Fruit fly (Drosophila melanogaster) whole organism, embryonic: ENCODE measurements around the gene CG17234.

ENCODE experiments used
- Adf1 ChIP-seq: fragments of 200-800 bp; sonication (Bioruptor generic); IDR thresholded peaks from 2 replicates; pipeline ENCODE4 v1.3.6; 2022; ENCODE audit warnings: missing biosample characterization, missing genetic modification characterization
- CG11398 ChIP-seq: fragments of 200-800 bp; sonication (Bioruptor generic); optimal IDR thresholded peaks from 2 replicates; lab custom pipeline; 2016; ENCODE audit warnings: missing biosample characterization, missing genetic modification characterization
- CG11456 ChIP-seq: fragments of 200-800 bp; sonication (Bioruptor generic); IDR thresholded peaks from 3 replicates; pipeline ENCODE4 v1.3.6; 2022; ENCODE audit warnings: missing biosample characterization, missing genetic modification characterization
- CG12219 ChIP-seq: fragments of 200-800 bp; sonication (Bioruptor generic); optimal IDR thresholded peaks from 3 replicates; lab custom pipeline; 2018; ENCODE audit warnings: missing biosample characterization, mild to moderate bottlenecking, missing genetic modification characterization
- CG13287 ChIP-seq: fragments of 200-800 bp; sonication (Bioruptor generic); IDR thresholded peaks from 2 replicates; pipeline ENCODE4 v1.3.6; 2022; ENCODE audit warnings: missing biosample characterization, missing genetic modification characterization; ENCODE audit not compliant: partially characterized antibody
- CG14050 ChIP-seq: fragments of 200-800 bp; sonication (Bioruptor generic); IDR thresholded peaks from 3 replicates; pipeline ENCODE4 v1.3.6; 2022; ENCODE audit warnings: missing biosample characterization, missing genetic modification characterization
- CG14860 ChIP-seq: fragments of 200-800 bp; sonication (Bioruptor generic); IDR thresholded peaks from 3 replicates; pipeline ENCODE4 v1.3.6; 2022; ENCODE audit warnings: missing biosample characterization, missing genetic modification characterization; ENCODE audit not compliant: partially characterized antibody
- CG14965 ChIP-seq: fragments of 200-800 bp; sonication (Bioruptor generic); optimal IDR thresholded peaks from 2 replicates; lab custom pipeline; 2016; ENCODE audit warnings: missing biosample characterization, missing genetic modification characterization, borderline replicate concordance
- CG15479 ChIP-seq: fragments of 200-800 bp; sonication (Bioruptor generic); optimal IDR thresholded peaks from 3 replicates; lab custom pipeline; 2019; ENCODE audit warnings: missing biosample characterization, mild to moderate bottlenecking, missing genetic modification characterization, moderate library complexity
- CG15601 ChIP-seq: fragments of 200-800 bp; sonication (Bioruptor generic); optimal IDR thresholded peaks from 3 replicates; lab custom pipeline; 2019; ENCODE audit warnings: missing biosample characterization, mild to moderate bottlenecking, missing genetic modification characterization, moderate library complexity
- CG17359 ChIP-seq: fragments of 200-800 bp; sonication (Bioruptor generic); optimal IDR thresholded peaks from 3 replicates; lab custom pipeline; 2018; ENCODE audit warnings: missing biosample characterization, mild to moderate bottlenecking, missing genetic modification characterization, moderate library complexity
- CG17361 ChIP-seq: fragments of 200-800 bp; sonication (Bioruptor generic); IDR thresholded peaks from 3 replicates; pipeline ENCODE4 v1.3.6; 2022; ENCODE audit warnings: missing biosample characterization, missing genetic modification characterization
- CG2199 ChIP-seq: fragments of 200-800 bp; sonication (Bioruptor generic); IDR thresholded peaks from 3 replicates; pipeline ENCODE4 v1.3.6; 2022; ENCODE audit warnings: missing biosample characterization, missing genetic modification characterization
- CG32532 ChIP-seq: fragments of 200-800 bp; sonication (Bioruptor generic); IDR thresholded peaks from 2 replicates; pipeline ENCODE4 v1.3.6; 2022; ENCODE audit warnings: missing biosample characterization, missing genetic modification characterization
- CG3281 ChIP-seq: fragments of 200-800 bp; sonication (Bioruptor generic); optimal IDR thresholded peaks from 3 replicates; lab custom pipeline; 2017; ENCODE audit warnings: missing biosample characterization, mild to moderate bottlenecking, missing genetic modification characterization
- CG33557 ChIP-seq: fragments of 200-800 bp; sonication (Bioruptor generic); optimal IDR thresholded peaks from 2 replicates; lab custom pipeline; 2019; ENCODE audit warnings: missing biosample characterization, mild to moderate bottlenecking, missing genetic modification characterization, moderate library complexity
- CG4282 ChIP-seq: fragments of 200-800 bp; sonication (Bioruptor generic); optimal IDR thresholded peaks from 2 replicates; lab custom pipeline; 2016; ENCODE audit warnings: missing biosample characterization, missing genetic modification characterization
- CG9437 ChIP-seq: fragments of 200-800 bp; sonication (Bioruptor generic); optimal IDR thresholded peaks from 2 replicates; lab custom pipeline; 2018; ENCODE audit warnings: missing biosample characterization, mild to moderate bottlenecking, missing genetic modification characterization
- CG9727 ChIP-seq: fragments of 200-800 bp; sonication (Bioruptor generic); optimal IDR thresholded peaks from 3 replicates; lab custom pipeline; 2017; ENCODE audit warnings: missing biosample characterization, mild to moderate bottlenecking, missing genetic modification characterization
- CkIIα-i1 ChIP-seq: fragments of 200-800 bp; sonication (Bioruptor generic); IDR thresholded peaks from 2 replicates; pipeline ENCODE4 v1.3.6; 2022; ENCODE audit warnings: missing biosample characterization, missing genetic modification characterization
- Dp ChIP-seq: fragments of 200-800 bp; sonication (Bioruptor generic); optimal IDR thresholded peaks from 2 replicates; lab custom pipeline; 2018; ENCODE audit warnings: missing biosample characterization, mild to moderate bottlenecking, missing genetic modification characterization, moderate library complexity
- E2f1 ChIP-seq: fragments of 200-800 bp; sonication (Bioruptor generic); IDR thresholded peaks from 2 replicates; pipeline ENCODE4 v1.3.6; 2022; ENCODE audit warnings: missing biosample characterization, missing genetic modification characterization
- GATAe ChIP-seq: fragments of 200-800 bp; sonication (Bioruptor generic); conservative IDR thresholded peaks from 2 replicates; pipeline ENCODE4 v1.3.6; 2022; ENCODE audit warnings: missing biosample characterization, missing genetic modification characterization
- Lpt ChIP-seq: fragments of >200 bp; optimal IDR thresholded peaks from 2 replicates; lab custom pipeline; 2018; ENCODE audit warnings: missing biosample characterization, missing genetic modification characterization
- NC2β ChIP-seq: fragments of 200-800 bp; sonication (Bioruptor generic); optimal IDR thresholded peaks from 2 replicates; lab custom pipeline; 2016; ENCODE audit warnings: missing biosample characterization, missing genetic modification characterization
- Neu2 ChIP-seq: fragments of 200-800 bp; sonication (Bioruptor generic); optimal IDR thresholded peaks from 3 replicates; lab custom pipeline; 2016; ENCODE audit warnings: missing biosample characterization, missing genetic modification characterization, borderline replicate concordance
- Ravus ChIP-seq: fragments of 200-800 bp; sonication (Bioruptor generic); IDR thresholded peaks from 2 replicates; pipeline ENCODE4 v1.3.6; 2022; ENCODE audit warnings: missing biosample characterization, missing genetic modification characterization
- Rfx ChIP-seq: fragments of 200-800 bp; sonication (Bioruptor generic); IDR thresholded peaks from 2 replicates; pipeline ENCODE4 v1.3.6; 2022; ENCODE audit warnings: missing biosample characterization, missing genetic modification characterization
- Rx ChIP-seq: fragments of 200-800 bp; sonication (Bioruptor generic); IDR thresholded peaks from 2 replicates; pipeline ENCODE4 v1.3.6; 2022; ENCODE audit warnings: missing biosample characterization, missing genetic modification characterization
- Ssrp ChIP-seq: fragments of 200-800 bp; sonication (Bioruptor generic); optimal IDR thresholded peaks from 2 replicates; lab custom pipeline; 2018; ENCODE audit warnings: missing biosample characterization, mild to moderate bottlenecking, missing genetic modification characterization, moderate library complexity
- Taf1 ChIP-seq: fragments of 200-800 bp; sonication (Bioruptor generic); IDR thresholded peaks from 2 replicates; pipeline ENCODE4 v1.3.6; 2022; ENCODE audit warnings: missing biosample characterization, missing genetic modification characterization
- Xrp1 ChIP-seq: fragments of 200-800 bp; sonication (Bioruptor generic); IDR thresholded peaks from 2 replicates; pipeline ENCODE4 v1.3.6; 2022; ENCODE audit warnings: missing biosample characterization, missing genetic modification characterization
- cad ChIP-seq: fragments of >200 bp; optimal IDR thresholded peaks from 2 replicates; lab custom pipeline; 2017; ENCODE audit warnings: missing biosample characterization, missing genetic modification characterization
- caup ChIP-seq: fragments of 200-800 bp; sonication (Bioruptor generic); optimal IDR thresholded peaks from 3 replicates; lab custom pipeline; 2017; ENCODE audit warnings: missing biosample characterization, mild to moderate bottlenecking, missing genetic modification characterization, moderate library complexity; ENCODE audit not compliant: severe bottlenecking
- corto ChIP-seq: fragments of 200-800 bp; sonication (Bioruptor generic); optimal IDR thresholded peaks from 2 replicates; lab custom pipeline; 2016; ENCODE audit warnings: missing biosample characterization, mild to moderate bottlenecking, missing genetic modification characterization, moderate library complexity
- en ChIP-seq: fragments of 200-800 bp; sonication (Bioruptor generic); optimal IDR thresholded peaks from 2 replicates; lab custom pipeline; 2016; ENCODE audit warnings: missing biosample characterization, missing genetic modification characterization
- gcm2 ChIP-seq: fragments of 200-800 bp; sonication (Bioruptor generic); optimal IDR thresholded peaks from 2 replicates; lab custom pipeline; 2016; ENCODE audit warnings: missing biosample characterization, missing genetic modification characterization
- h ChIP-seq: fragments of >200 bp; optimal IDR thresholded peaks from 2 replicates; lab custom pipeline; 2017
- hth ChIP-seq: fragments of >200 bp; optimal IDR thresholded peaks from 2 replicates; lab custom pipeline; 2017; ENCODE audit warnings: inconsistent platforms
- kni ChIP-seq: fragments of 200-800 bp; sonication (Bioruptor generic); optimal IDR thresholded peaks from 3 replicates; lab custom pipeline; 2017; ENCODE audit warnings: mild to moderate bottlenecking, missing biosample characterization, missing genetic modification reagents, missing genetic modification characterization
- lab ChIP-seq: fragments of 200-800 bp; sonication (Bioruptor generic); optimal IDR thresholded peaks from 3 replicates; lab custom pipeline; 2017; ENCODE audit warnings: missing biosample characterization, missing genetic modification characterization, mild to moderate bottlenecking, moderate library complexity, missing genetic modification reagents
- p53 ChIP-seq: fragments of 200-800 bp; sonication (Bioruptor generic); optimal IDR thresholded peaks from 2 replicates; lab custom pipeline; 2016; ENCODE audit warnings: missing biosample characterization, missing genetic modification characterization
- run ChIP-seq: fragments of 200-800 bp; sonication (Bioruptor generic); optimal IDR thresholded peaks from 3 replicates; lab custom pipeline; 2018; ENCODE audit warnings: missing biosample characterization, mild to moderate bottlenecking, missing genetic modification characterization
- salm ChIP-seq: fragments of 200-800 bp; sonication (Bioruptor generic); optimal IDR thresholded peaks from 2 replicates; lab custom pipeline; 2018; ENCODE audit warnings: missing biosample characterization, mild to moderate bottlenecking, missing genetic modification characterization
- sens-2 ChIP-seq: fragments of 200-800 bp; sonication (Bioruptor generic); IDR thresholded peaks from 2 replicates; pipeline ENCODE4 v1.3.6; 2022; ENCODE audit warnings: missing biosample characterization, missing genetic modification characterization
- so ChIP-seq: fragments of 200-800 bp; sonication (Bioruptor generic); IDR thresholded peaks from 3 replicates; pipeline ENCODE4 v1.3.6; 2022; ENCODE audit warnings: missing biosample characterization, missing genetic modification characterization
- ssp ChIP-seq: fragments of 200-800 bp; sonication (Bioruptor generic); IDR thresholded peaks from 2 replicates; pipeline ENCODE4 v1.3.6; 2022; ENCODE audit warnings: missing biosample characterization, missing genetic modification characterization
- tll ChIP-seq, 2 experiments: fragments of 200-800 bp in 1 of 2; fragments of >200 bp in 1 of 2; sonication (Bioruptor generic) in 1 of 2; optimal IDR thresholded peaks; 2 replicates each; lab custom pipeline; 2017 to 2019; ENCODE audit warnings: missing biosample characterization in 2 of 2, missing genetic modification characterization in 2 of 2, mild to moderate bottlenecking in 1 of 2, moderate library complexity in 1 of 2
- tup ChIP-seq: fragments of 200-800 bp; sonication (Bioruptor generic); optimal IDR thresholded peaks from 2 replicates; lab custom pipeline; 2016; ENCODE audit warnings: missing biosample characterization, mild to moderate bottlenecking, missing genetic modification characterization, moderate library complexity

Gene CG17234

DNA sequence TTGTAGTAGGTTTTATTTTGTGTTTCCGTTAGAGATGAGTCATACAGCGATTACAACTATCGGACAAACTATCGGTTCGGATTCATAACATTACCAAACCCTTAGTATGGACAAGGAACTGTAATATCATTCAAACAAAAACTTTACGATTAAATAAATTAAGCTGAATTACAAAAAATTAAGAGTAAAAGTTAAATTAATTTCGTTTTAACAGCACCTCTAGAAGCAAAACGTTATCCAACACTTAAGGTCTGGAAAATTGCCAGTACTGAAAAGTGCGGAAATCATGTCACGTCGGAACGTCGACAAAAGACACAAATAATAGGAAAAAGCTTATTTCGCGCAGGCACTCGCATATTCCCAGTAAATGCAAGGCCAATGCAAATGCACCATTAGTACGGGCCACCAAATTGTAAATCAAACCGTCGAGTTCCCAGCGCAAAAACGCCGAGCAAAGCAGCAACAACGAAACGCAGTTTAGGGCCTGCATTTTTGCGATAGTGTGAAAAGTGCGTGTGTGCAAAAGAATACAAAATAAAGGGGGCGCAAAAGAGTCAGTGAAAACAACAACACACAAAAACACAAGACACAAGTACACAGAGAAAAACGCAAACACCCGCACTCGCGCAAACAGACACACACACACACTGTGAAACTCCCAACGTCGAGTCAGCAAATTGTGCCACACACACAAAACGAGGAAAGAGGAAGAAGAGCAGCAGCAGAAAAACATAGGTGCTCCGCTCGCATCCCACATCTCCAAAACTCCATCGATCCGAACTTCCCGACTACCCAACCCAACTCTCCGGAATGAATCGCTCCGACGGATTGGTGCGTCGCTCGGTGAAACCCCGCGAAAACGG lies 26.4 kb upstream of the CG17234 start, which contains the start of the genes CG15387 and sau (continued):
- TF ChIP-seq cad (GFP tag; lab: Kevin White, UChicago) (no peak), Neu2 (GFP tag; lab: Kevin White, UChicago) (no peak), salm (tag; lab: Kevin White, UChicago) (peak; percentile 58), tup (GFP tag; lab: Kevin White, UChicago) (peak; percentile 79), CG13287 (peak; percentile 95), CG4282 (peak; percentile 88), CG14965 (GFP tag; lab: Kevin White, UChicago) (no peak), Rfx (GFP tag; lab: Robert Waterston, UW) (peak; percentile 89), E2f1 (peak; percentile 80), CG9727 (GFP tag; lab: Kevin White, UChicago) (peak; percentile 91), Ssrp (tag; lab: Kevin White, UChicago) (peak; percentile 81), tll (GFP tag; optimal IDR thresholded peaks at IDR 0.05; lab: Kevin White, UChicago) (no peak), caup (peak; percentile 88), hth (lab: Kevin White, UChicago) (no peak), sens-2 (GFP tag; lab: Robert Waterston, UW) (no peak), Rx (GFP tag; lab: Robert Waterston, UW) (peak; percentile 66), CG2199 (GFP tag; lab: Robert Waterston, UW) (0 out of 3 replicates have a peak, but pooled peaks have one; percentile 76), h (lab: Kevin White, UChicago) (no peak), CG12219 (GFP tag; lab: Kevin White, UChicago) (peak; percentile 69), lab (GFP tag; lab: Kevin White, UChicago) (peak; percentile 91), CG11456 (GFP tag; lab: Robert Waterston, UW) (peak; percentile 84), p53 (peak; percentile 74), CkIIα-i1 (GFP tag; lab: Robert Waterston, UW) (no peak), CG33557 (GFP tag; lab: Kevin White, UChicago) (peak; percentile 87), CG11398 (GFP tag; lab: Kevin White, UChicago) (peak; percentile 51), CG14050 (GFP tag; lab: Robert Waterston, UW) (peak; percentile 71), CG3281 (GFP tag; lab: Kevin White, UChicago) (peak; percentile 87), corto (GFP tag; lab: Kevin White, UChicago) (peak; percentile 82), GATAe (GFP tag; lab: Robert Waterston, UW) (no peak; the same call in 1 of the 2 replicates), en (GFP tag; lab: Kevin White, UChicago) (peak; percentile 77), CG15479 (peak; percentile 16), so (GFP tag; lab: Robert Waterston, UW) (peak; percentile 82), Adf1 (GFP tag; lab: Robert Waterston, UW) (peak; percentile 52), Dp (GFP tag; lab: Kevin White, UChicago) (peak; percentile 16), NC2β (peak; percentile 90), CG17361 (GFP tag; lab: Robert Waterston, UW) (peak; percentile 89), Ravus (GFP tag; lab: Robert Waterston, UW) (peak; percentile 46), Lpt (GFP tag; lab: Kevin White, UChicago) (no peak), kni (GFP tag; lab: Kevin White, UChicago) (peak; percentile 61), Xrp1 (GFP tag; lab: Robert Waterston, UW) (peak; percentile 88), Taf1 (GFP tag; lab: Robert Waterston, UW) (peak; percentile 69; the same call in 1 of the 2 replicates), run (peak; percentile 8), CG15601 (tag; lab: Kevin White, UChicago) (peak; percentile 72), CG9437 (peak; percentile 85), CG32532 (GFP tag; lab: Robert Waterston, UW) (peak; percentile 87), gcm2 (GFP tag; lab: Kevin White, UChicago) (no peak), CG17359 (tag; lab: Kevin White, UChicago) (peak; percentile 84), ssp (GFP tag; lab: Robert Waterston, UW) (peak; percentile 74), CG14860 (peak; percentile 89)
